Worm (Caenorhabditis elegans): ENCODE results near the gene srw-55.

srw-55 gene

ce11 chrV:15899696-15900095, 40.5 kb downstream of the srw-55 start, which contains the start of gene T06C12.14:
TSS of gene T06C12.14 (plus strand) at chrV:15899996.
- no peak for TF ChIP-seq tra-4 (tag; optimal IDR thresholded peaks at IDR 0.05)

ce11 chrV:15897696-15898095, 42.5 kb downstream of the srw-55 start, which contains the start of gene str-60:
TSS of gene str-60 (plus strand) at chrV:15897996.
- TF ChIP-seq F13C5.2 (tag; optimal IDR thresholded peaks at IDR 0.05) (no peak), hmg-4 (GFP tag; optimal IDR thresholded peaks at IDR 0.05) (no peak), sea-1 (GFP tag; conservative IDR thresholded peaks at IDR 0.05) (no peak), tra-4 (tag; optimal IDR thresholded peaks at IDR 0.05) (no peak), ama-1 (optimal IDR thresholded peaks at IDR 0.05) (no peak), ets-7 (tag; optimal IDR thresholded peaks at IDR 0.05) (no peak), tbx-11 (GFP tag; IDR thresholded peaks at IDR 0.05) (no peak)

ce11 chrV:15896671-15897070, 43.5 kb downstream of the srw-55 start, which contains the start of gene nhr-213:
TSS of gene nhr-213 (minus strand) at chrV:15896771.
- TF ChIP-seq tbx-11 (GFP tag; IDR thresholded peaks at IDR 0.05) (no peak), scrt-1 (GFP tag; IDR thresholded peaks at IDR 0.05) (no peak)

- no peak for TF ChIP-seq flt-1 (GFP tag; IDR thresholded peaks at IDR 0.05)
- no peak for TF ChIP-seq hmbx-1 (tag; optimal IDR thresholded peaks at IDR 0.05)
- no peak for TF ChIP-seq B0310.2 (tag; optimal IDR thresholded peaks at IDR 0.05)
- no peak for TF ChIP-seq tbx-37 (GFP tag; conservative IDR thresholded peaks at IDR 0.05)
- TF ChIP-seq hmg-4 (GFP tag; optimal IDR thresholded peaks at IDR 0.05) = no peak
- TF ChIP-seq F13C5.2 (tag; optimal IDR thresholded peaks at IDR 0.05) = no peak
- no peak for TF ChIP-seq sea-1 (GFP tag; conservative IDR thresholded peaks at IDR 0.05)
- no peak for TF ChIP-seq ets-7 (tag; optimal IDR thresholded peaks at IDR 0.05)
- no peak for TF ChIP-seq hnd-1 (tag; optimal IDR thresholded peaks at IDR 0.05)
- TF ChIP-seq pes-1 (GFP tag; IDR thresholded peaks at IDR 0.05) = no peak
- no peak for TF ChIP-seq ceh-36 (tag; optimal IDR thresholded peaks at IDR 0.05)
- no peak for TF ChIP-seq tra-4 (tag; optimal IDR thresholded peaks at IDR 0.05)
- TF ChIP-seq tbx-11 (GFP tag; IDR thresholded peaks at IDR 0.05) = no peak
- no peak for TF ChIP-seq scrt-1 (GFP tag; IDR thresholded peaks at IDR 0.05)
- TF ChIP-seq ceh-13 (GFP tag; optimal IDR thresholded peaks at IDR 0.05) = no peak
- TF ChIP-seq ama-1 (optimal IDR thresholded peaks at IDR 0.05) = no peak
- no peak for TF ChIP-seq aly-1 (tag; optimal IDR thresholded peaks at IDR 0.05)
Measured at ce11 chrV:15892696-15893095, 47.5 kb downstream of the srw-55 start, which contains the start of gene T06C12.11. TSS of gene T06C12.11 (plus strand) at chrV:15892996.

ce11 chrV:15891761-15892160, 48.4 kb downstream of the srw-55 start, which contains the start of gene T06C12.12:
TSS of gene T06C12.12 (plus strand) at chrV:15892061.
- no peak for TF ChIP-seq sea-1 (GFP tag; conservative IDR thresholded peaks at IDR 0.05)
- no peak for TF ChIP-seq tbx-37 (GFP tag; conservative IDR thresholded peaks at IDR 0.05)
- no peak for TF ChIP-seq hnd-1 (tag; optimal IDR thresholded peaks at IDR 0.05)
- no peak for TF ChIP-seq tra-4 (tag; optimal IDR thresholded peaks at IDR 0.05)
- no peak for TF ChIP-seq ceh-36 (tag; optimal IDR thresholded peaks at IDR 0.05)
- TF ChIP-seq hmbx-1 (tag; optimal IDR thresholded peaks at IDR 0.05) = no peak
- TF ChIP-seq ama-1 (optimal IDR thresholded peaks at IDR 0.05) = no peak
- no peak for TF ChIP-seq hmg-4 (GFP tag; optimal IDR thresholded peaks at IDR 0.05)
- TF ChIP-seq aly-1 (tag; optimal IDR thresholded peaks at IDR 0.05) = no peak
- TF ChIP-seq ets-7 (tag; optimal IDR thresholded peaks at IDR 0.05) = no peak
- no peak for TF ChIP-seq scrt-1 (GFP tag; IDR thresholded peaks at IDR 0.05)
- TF ChIP-seq tbx-11 (GFP tag; IDR thresholded peaks at IDR 0.05) = no peak
- no peak for TF ChIP-seq pes-1 (GFP tag; IDR thresholded peaks at IDR 0.05)
- no peak for TF ChIP-seq B0310.2 (tag; optimal IDR thresholded peaks at IDR 0.05)
- TF ChIP-seq F13C5.2 (tag; optimal IDR thresholded peaks at IDR 0.05) = no peak

- no peak for TF ChIP-seq aly-1 (tag; optimal IDR thresholded peaks at IDR 0.05)
Measured at ce11 chrV:15891279-15891678, 48.9 kb downstream of the srw-55 start.

ce11 chrV:15890115-15890514, 50.0 kb downstream of the srw-55 start:
- TF ChIP-seq flt-1 (GFP tag; IDR thresholded peaks at IDR 0.05) (no peak), ceh-36 (tag; optimal IDR thresholded peaks at IDR 0.05) (no peak), ceh-13 (GFP tag; optimal IDR thresholded peaks at IDR 0.05) (no peak), pes-1 (GFP tag; IDR thresholded peaks at IDR 0.05) (no peak), hmg-4 (GFP tag; optimal IDR thresholded peaks at IDR 0.05) (no peak)

All from whole organism, early embryonic.